Fruit fly (Drosophila melanogaster) whole organism, wandering third instar larva: ENCODE data around the gene org-1.

ENCODE experiments used
- Abd-B ChIP-seq: fragments of >200 bp; optimal IDR thresholded peaks from 2 replicates; lab custom pipeline; 2017; ENCODE audit warnings: missing biosample characterization, missing genetic modification characterization
- CG32264 ChIP-seq: fragments of 200-800 bp; sonication (Bioruptor generic); optimal IDR thresholded peaks from 2 replicates; lab custom pipeline; 2016; ENCODE audit warnings: missing biosample characterization, missing genetic modification characterization
- CrebA ChIP-seq: fragments of 200-800 bp; sonication (Bioruptor generic); optimal IDR thresholded peaks from 2 replicates; lab custom pipeline; 2016; ENCODE audit warnings: missing biosample characterization, mild to moderate bottlenecking, missing genetic modification characterization, borderline replicate concordance
- Dfd ChIP-seq: fragments of >200 bp; optimal IDR thresholded peaks from 2 replicates; lab custom pipeline; 2017; ENCODE audit warnings: missing biosample characterization, missing genetic modification characterization
- GATAd ChIP-seq: sonication (Bioruptor generic); optimal IDR thresholded peaks from 2 replicates; lab custom pipeline; 2016; ENCODE audit warnings: missing biosample characterization, missing genetic modification characterization
- HLH106 ChIP-seq: fragments of 200-800 bp; optimal IDR thresholded peaks from 3 replicates; lab custom pipeline; 2019; ENCODE audit warnings: missing biosample characterization, mild to moderate bottlenecking, missing genetic modification characterization, moderate library complexity
- Hnf4 ChIP-seq: fragments of 200-800 bp; sonication (Bioruptor generic); optimal IDR thresholded peaks from 2 replicates; lab custom pipeline; 2016; ENCODE audit warnings: missing biosample characterization, mild to moderate bottlenecking, missing genetic modification characterization
- Mio ChIP-seq: sonication (Bioruptor generic); optimal IDR thresholded peaks from 2 replicates; lab custom pipeline; 2016; ENCODE audit warnings: missing biosample characterization, missing genetic modification characterization
- Myc ChIP-seq: fragments of >200 bp; optimal IDR thresholded peaks from 2 replicates; lab custom pipeline; 2017
- N ChIP-seq: fragments of >200 bp; optimal IDR thresholded peaks from 2 replicates; lab custom pipeline; 2018; ENCODE audit warnings: missing biosample characterization, missing external identifiers, missing genetic modification characterization
- OdsH ChIP-seq: fragments of 200-800 bp; sonication (Bioruptor generic); optimal IDR thresholded peaks from 2 replicates; lab custom pipeline; 2016; ENCODE audit warnings: missing biosample characterization, mild to moderate bottlenecking, missing genetic modification characterization
- Rel ChIP-seq, 2 experiments: fragments of 200-800 bp; sonication (Bioruptor generic) in 1 of 2; optimal IDR thresholded peaks; 2 replicates in 1 of 2; 3 replicates in 1 of 2; lab custom pipeline; 2016 to 2019; ENCODE audit warnings: mild to moderate bottlenecking in 2 of 2, missing biosample characterization in 2 of 2, missing genetic modification characterization in 2 of 2, moderate library complexity in 1 of 2
- Vsx2 ChIP-seq: fragments of 200-300, 225-300 bp; sonication (Bioruptor generic); optimal IDR thresholded peaks from 2 replicates; lab custom pipeline; 2018; ENCODE audit warnings: missing biosample characterization, missing genetic modification characterization; ENCODE audit not compliant: partially characterized antibody
- br ChIP-seq: fragments of 200-800 bp; sonication (Bioruptor generic); optimal IDR thresholded peaks from 2 replicates; lab custom pipeline; 2016; ENCODE audit warnings: missing biosample characterization, missing genetic modification characterization
- brk ChIP-seq: fragments of 200-800 bp; sonication (Bioruptor generic); optimal IDR thresholded peaks from 2 replicates; lab custom pipeline; 2016; ENCODE audit warnings: missing biosample characterization, mild to moderate bottlenecking, missing genetic modification characterization
- dl ChIP-seq, 2 experiments: fragments of 175-275, 200-275 bp in 1 of 2; fragments of 200-275 bp in 1 of 2; sonication (Bioruptor generic); optimal IDR thresholded peaks; lab custom pipeline; 2018; ENCODE audit warnings: mild to moderate bottlenecking in 2 of 2, missing biosample characterization in 2 of 2, missing genetic modification characterization in 2 of 2, moderate library complexity in 2 of 2; ENCODE audit not compliant: partially characterized antibody in 2 of 2, insufficient read depth in 1 of 2
- dmrt93B ChIP-seq: fragments of 200-800 bp; sonication (Bioruptor generic); optimal IDR thresholded peaks from 2 replicates; lab custom pipeline; 2018; ENCODE audit warnings: missing biosample characterization, mild to moderate bottlenecking, missing genetic modification characterization
- dsf ChIP-seq: sonication (Bioruptor generic); optimal IDR thresholded peaks from 2 replicates; lab custom pipeline; 2016; ENCODE audit warnings: missing biosample characterization, missing genetic modification characterization, borderline replicate concordance
- ey ChIP-seq: fragments of 200-800 bp; sonication (Bioruptor generic); optimal IDR thresholded peaks from 2 replicates; lab custom pipeline; 2016; ENCODE audit warnings: missing biosample characterization, missing genetic modification characterization
- foxo ChIP-seq, 2 experiments: fragments of 200-800 bp; sonication (Bioruptor generic); optimal IDR thresholded peaks; 2 replicates in 1 of 2; 3 replicates in 1 of 2; lab custom pipeline; 2016 to 2017; ENCODE audit warnings: missing biosample characterization in 2 of 2, missing genetic modification characterization in 2 of 2
- fru ChIP-seq: fragments of 200-800 bp; sonication (Bioruptor generic); optimal IDR thresholded peaks from 3 replicates; lab custom pipeline; 2016; ENCODE audit warnings: missing biosample characterization, mild to moderate bottlenecking, missing genetic modification characterization
- h ChIP-seq: fragments of 200-800 bp; sonication (Bioruptor generic); optimal IDR thresholded peaks from 3 replicates; lab custom pipeline; 2016; ENCODE audit warnings: missing biosample characterization, mild to moderate bottlenecking, missing genetic modification characterization
- lola ChIP-seq: fragments of >200 bp; optimal IDR thresholded peaks from 2 replicates; lab custom pipeline; 2017; ENCODE audit warnings: missing biosample characterization, missing genetic modification characterization
- pan ChIP-seq: fragments of >200 bp; optimal IDR thresholded peaks from 2 replicates; lab custom pipeline; 2017
- psq ChIP-seq: fragments of 200-800 bp; sonication (Bioruptor generic); optimal IDR thresholded peaks from 3 replicates; lab custom pipeline; 2017; ENCODE audit warnings: missing biosample characterization, mild to moderate bottlenecking, missing genetic modification characterization, moderate library complexity
- rgr ChIP-seq: fragments of 200-800 bp; sonication (Bioruptor generic); optimal IDR thresholded peaks from 3 replicates; lab custom pipeline; 2016; ENCODE audit warnings: missing biosample characterization, mild to moderate bottlenecking, missing genetic modification characterization
- sage ChIP-seq: fragments of 200-800 bp; sonication (Bioruptor generic); optimal IDR thresholded peaks from 2 replicates; lab custom pipeline; 2016; ENCODE audit warnings: missing biosample characterization, mild to moderate bottlenecking, missing genetic modification characterization
- sv ChIP-seq: fragments of 200-800 bp; sonication (Bioruptor generic); optimal IDR thresholded peaks from 3 replicates; lab custom pipeline; 2016; ENCODE audit warnings: missing biosample characterization, missing genetic modification characterization
- tai ChIP-seq: sonication (Bioruptor generic); optimal IDR thresholded peaks from 2 replicates; lab custom pipeline; 2016; ENCODE audit warnings: missing biosample characterization, missing genetic modification characterization
- woc ChIP-seq: sonication (Bioruptor generic); optimal IDR thresholded peaks from 2 replicates; lab custom pipeline; 2016; ENCODE audit warnings: missing biosample characterization, mild to moderate bottlenecking, missing genetic modification characterization

org-1 gene

dm6 chrX:8416956-8417355 is 37.9 kb downstream of the org-1 start:
- no peak for TF ChIP-seq GATAd
- TF ChIP-seq Dfd (GFP tag; lab: Kevin White, UChicago), result no peak
- no peak for TF ChIP-seq OdsH (GFP tag; lab: Kevin White, UChicago)
- no peak for TF ChIP-seq Rel (GFP tag; optimal IDR thresholded peaks at IDR 0.05; lab: Kevin White, UChicago)
- TF ChIP-seq Rel (tag; optimal IDR thresholded peaks at IDR 0.05; lab: Kevin White, UChicago), result no peak
- no peak for TF ChIP-seq brk (GFP tag; lab: Kevin White, UChicago)
- no peak for TF ChIP-seq HLH106
- no peak for TF ChIP-seq CrebA (GFP tag; lab: Kevin White, UChicago)
- no peak for TF ChIP-seq br (GFP tag; lab: Kevin White, UChicago)
- TF ChIP-seq sv (GFP tag; lab: Kevin White, UChicago), result no peak
- no peak for TF ChIP-seq Hnf4
- no peak for TF ChIP-seq psq (GFP tag; lab: Kevin White, UChicago)
- TF ChIP-seq fru (GFP tag; lab: Kevin White, UChicago), result no peak
- TF ChIP-seq ey (GFP tag; lab: Kevin White, UChicago), result no peak
- no peak for TF ChIP-seq Mio (GFP tag; lab: Kevin White, UChicago)

- peak; percentile 70 for TF ChIP-seq psq (GFP tag; lab: Kevin White, UChicago)
- no peak for TF ChIP-seq brk (GFP tag; lab: Kevin White, UChicago)
- no peak for TF ChIP-seq h (GFP tag; lab: Kevin White, UChicago)
Measured at dm6 chrX:8416209-8416608, 38.7 kb downstream of the org-1 start.

- TF ChIP-seq ey (GFP tag; lab: Kevin White, UChicago) (no peak), fru (GFP tag; lab: Kevin White, UChicago) (no peak), dl (GFP tag; optimal IDR thresholded peaks at IDR 0.05; lab: Kevin White, UChicago; ENCODE audit: insufficient read depth in 1 of 2, partially characterized antibody in 2 of 2) (no peak), psq (GFP tag; lab: Kevin White, UChicago) (no peak), brk (GFP tag; lab: Kevin White, UChicago) (no peak), HLH106 (no peak), dsf (GFP tag; lab: Kevin White, UChicago) (no peak), pan (lab: Kevin White, UChicago) (no peak), sage (GFP tag; lab: Kevin White, UChicago) (no peak), woc (GFP tag; lab: Kevin White, UChicago) (no peak), N (GFP tag; lab: Kevin White, UChicago) (no peak), CG32264 (GFP tag; lab: Kevin White, UChicago) (no peak), dmrt93B (GFP tag; lab: Kevin White, UChicago) (no peak), Hnf4 (no peak), tai (GFP tag; lab: Kevin White, UChicago) (no peak), Abd-B (no peak), Vsx2 (no peak), br (GFP tag; lab: Kevin White, UChicago) (no peak), Myc (lab: Kevin White, UChicago) (no peak), foxo (GFP tag; optimal IDR thresholded peaks at IDR 0.05; lab: Kevin White, UChicago) (no peak)
Measured at dm6 chrX:8415605-8416004, 39.3 kb downstream of the org-1 start.

DNA sequence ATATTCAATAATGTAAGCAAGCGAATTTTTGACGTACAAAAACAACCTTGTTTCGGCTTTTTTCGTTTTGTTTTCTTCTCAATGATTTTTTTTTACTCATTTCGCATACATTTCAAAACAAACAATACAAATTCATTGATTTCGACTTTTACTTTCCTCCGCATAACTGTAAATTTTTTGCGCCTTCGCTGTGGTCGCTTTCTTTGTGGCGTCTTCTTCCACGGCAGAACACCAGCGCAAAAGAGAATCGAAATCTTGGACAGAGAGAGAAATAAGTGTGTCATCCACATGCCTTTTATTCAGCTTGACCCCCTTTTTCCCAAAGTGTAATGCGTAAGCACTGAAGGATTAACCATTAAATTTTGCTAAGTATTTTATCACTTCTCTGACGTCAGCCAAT is 40.5 kb downstream of the org-1 start:
- no peak for TF ChIP-seq Abd-B
- TF ChIP-seq rgr (GFP tag; lab: Kevin White, UChicago), result peak; percentile 12
- peak; percentile 2 for TF ChIP-seq fru (GFP tag; lab: Kevin White, UChicago)
- peak in 1 of 2 experiments; percentile 30 for TF ChIP-seq foxo (GFP tag; optimal IDR thresholded peaks at IDR 0.05; lab: Kevin White, UChicago)
- TF ChIP-seq psq (GFP tag; lab: Kevin White, UChicago), result peak; percentile 72
- no peak for TF ChIP-seq brk (GFP tag; lab: Kevin White, UChicago)

DNA sequence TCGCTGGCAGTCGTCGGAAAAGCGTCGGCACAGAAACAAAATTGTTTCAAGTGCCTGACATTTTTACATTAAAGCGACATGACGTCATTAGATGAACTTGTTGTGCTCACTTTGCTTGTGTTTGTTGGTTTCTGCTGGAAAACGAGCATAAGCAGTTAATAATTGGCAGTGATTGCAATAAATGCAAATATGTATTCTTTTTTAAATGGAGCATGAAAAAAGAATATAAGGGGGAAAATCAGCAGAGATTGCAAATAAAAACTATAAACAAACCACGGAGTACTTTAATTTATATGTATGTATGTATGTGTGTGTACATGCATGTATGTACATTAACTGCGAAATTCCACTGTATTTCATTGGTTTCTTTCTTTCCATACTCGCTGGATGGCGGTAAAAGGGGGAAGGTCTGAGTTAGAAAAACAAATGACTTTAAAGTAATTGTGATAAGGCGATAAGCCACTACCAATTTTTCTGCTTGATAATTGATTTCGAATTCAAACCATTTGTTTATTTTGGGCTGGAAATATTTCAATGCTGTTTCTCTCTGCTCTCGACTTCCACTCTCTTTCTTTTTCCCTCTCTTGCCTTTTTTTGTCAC is 41.3 kb downstream of the org-1 start:
- TF ChIP-seq Rel (GFP tag; optimal IDR thresholded peaks at IDR 0.05; lab: Kevin White, UChicago) (no peak), Rel (tag; optimal IDR thresholded peaks at IDR 0.05; lab: Kevin White, UChicago) (peak; percentile 60), fru (GFP tag; lab: Kevin White, UChicago) (peak; percentile 60), br (GFP tag; lab: Kevin White, UChicago) (no peak), tai (GFP tag; lab: Kevin White, UChicago) (no peak), lola (GFP tag; lab: Kevin White, UChicago) (no peak)
